Fruit fly (Drosophila melanogaster) whole organism, adult: ENCODE data around the gene CG42266.
A peak's percentile ranks its signal among the peaks of the same experiment; 100 is the strongest.

Experiments used
- CG1620 ChIP-seq: fragments of 200-800 bp; sonication (Bioruptor generic); optimal IDR thresholded peaks from 2 replicates; lab custom pipeline; 2016; ENCODE audit warnings: missing biosample characterization, missing genetic modification characterization
- CG33017 ChIP-seq: fragments of 200-800 bp; sonication (Bioruptor generic); optimal IDR thresholded peaks from 2 replicates; lab custom pipeline; 2018; ENCODE audit warnings: missing biosample characterization, mild to moderate bottlenecking, missing genetic modification characterization, moderate library complexity
- CG5204 ChIP-seq: fragments of 200-800 bp; sonication (Bioruptor generic); optimal IDR thresholded peaks from 2 replicates; lab custom pipeline; 2016; ENCODE audit warnings: missing biosample characterization, missing genetic modification characterization
- Crg-1 ChIP-seq: fragments of 200-800 bp; sonication (Bioruptor generic); optimal IDR thresholded peaks from 2 replicates; lab custom pipeline; 2016; ENCODE audit warnings: missing biosample characterization, missing genetic modification characterization
- Hr96 ChIP-seq: fragments of 200-800 bp; sonication (Bioruptor generic); optimal IDR thresholded peaks from 2 replicates; lab custom pipeline; 2016; ENCODE audit warnings: missing biosample characterization, missing genetic modification characterization
- Mnt ChIP-seq: fragments of 200-800 bp; sonication (Bioruptor generic); optimal IDR thresholded peaks from 2 replicates; lab custom pipeline; 2016; ENCODE audit warnings: missing biosample characterization, mild to moderate bottlenecking, missing genetic modification characterization
- cic ChIP-seq: fragments of 200-800 bp; sonication (Bioruptor generic); optimal IDR thresholded peaks from 2 replicates; lab custom pipeline; 2017; ENCODE audit warnings: missing biosample characterization, mild to moderate bottlenecking, missing genetic modification characterization, moderate library complexity
- kay ChIP-seq: fragments of 200-800 bp; sonication (Bioruptor generic); peaks from one replicate; lab custom pipeline; 2016; ENCODE audit warnings: missing biosample characterization, missing genetic modification characterization, borderline replicate concordance
- ovo ChIP-seq: fragments of 200-800 bp; sonication (Bioruptor generic); optimal IDR thresholded peaks from 2 replicates; lab custom pipeline; 2016; ENCODE audit warnings: missing biosample characterization, missing genetic modification characterization
- pad ChIP-seq: fragments of 200-800 bp; sonication (Bioruptor generic); optimal IDR thresholded peaks from 3 replicates; lab custom pipeline; 2017; ENCODE audit warnings: missing biosample characterization, missing genetic modification characterization, mild to moderate bottlenecking, moderate library complexity, missing genetic modification reagents
- toe ChIP-seq: fragments of 200-800 bp; sonication (Bioruptor generic); optimal IDR thresholded peaks from 2 replicates; lab custom pipeline; 2016; ENCODE audit warnings: missing biosample characterization, missing genetic modification characterization

DNA sequence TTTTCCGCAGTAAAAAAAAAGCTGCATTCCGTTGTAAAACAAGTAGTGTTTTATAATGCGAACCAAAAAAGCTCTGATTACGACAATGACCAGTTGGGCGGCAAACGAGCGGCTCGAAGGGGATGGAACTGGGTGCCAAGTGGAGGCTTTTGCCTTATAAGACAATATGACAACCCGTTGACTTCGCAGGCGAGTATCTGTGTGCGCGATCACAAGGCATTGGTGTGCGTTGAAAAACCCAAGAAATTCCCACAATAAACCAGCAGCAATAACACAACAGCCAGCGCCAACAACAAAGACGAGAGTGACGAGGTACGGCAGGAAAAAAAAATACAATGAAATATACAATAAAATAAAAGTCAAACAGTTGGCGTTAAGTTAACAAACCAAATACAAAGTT, 25.1 kb downstream of the CG42266 start:
- TF ChIP-seq Hr96 (GFP tag; lab: Kevin White, UChicago) (no peak), kay (GFP tag; lab: Kevin White, UChicago) (peak; percentile 98), Crg-1 (GFP tag; lab: Kevin White, UChicago) (no peak), cic (GFP tag; lab: Kevin White, UChicago) (peak; percentile 100), CG1620 (GFP tag; lab: Kevin White, UChicago) (no peak), CG33017 (tag; lab: Kevin White, UChicago) (peak; percentile 58), pad (peak; percentile 32), CG5204 (GFP tag; lab: Kevin White, UChicago) (no peak), Mnt (GFP tag; lab: Kevin White, UChicago) (peak; percentile 83), ovo (GFP tag; lab: Kevin White, UChicago) (peak; percentile 35), toe (GFP tag; lab: Kevin White, UChicago) (no peak)
